Worm (Caenorhabditis elegans): ENCODE data around the gene T18D3.5.

Gene T18D3.5

ce11 chrX:12463504-12463903 lies at the start of gene T18D3.5:
TSS of gene T18D3.5 (plus strand) at chrX:12463804.
- no peak for TF ChIP-seq tbx-2 (tag; optimal IDR thresholded peaks at IDR 0.05)
- TF ChIP-seq syd-9 (tag; optimal IDR thresholded peaks at IDR 0.05) = no peak
- no peak for TF ChIP-seq ama-1 (optimal IDR thresholded peaks at IDR 0.05)
- TF ChIP-seq ref-2 (tag; optimal IDR thresholded peaks at IDR 0.05) = no peak
- no peak for TF ChIP-seq K09A11.1 (tag; optimal IDR thresholded peaks at IDR 0.05; ENCODE audit: insufficient read depth)
- TF ChIP-seq sox-4 (tag; optimal IDR thresholded peaks at IDR 0.05) = no peak
- TF ChIP-seq lim-6 (tag; optimal IDR thresholded peaks at IDR 0.05) = no peak
- no peak for TF ChIP-seq fkh-6 (tag; optimal IDR thresholded peaks at IDR 0.05)
- TF ChIP-seq hlh-8 (tag; optimal IDR thresholded peaks at IDR 0.05) = no peak
- no peak for TF ChIP-seq ceh-14 (tag; optimal IDR thresholded peaks at IDR 0.05)
- no peak for TF ChIP-seq pat-9 (tag; optimal IDR thresholded peaks at IDR 0.05)
- TF ChIP-seq ets-4 (tag; optimal IDR thresholded peaks at IDR 0.05) = no peak
- TF ChIP-seq tbx-7 (tag; optimal IDR thresholded peaks at IDR 0.05) = no peak
- no peak for TF ChIP-seq mec-3 (tag; optimal IDR thresholded peaks at IDR 0.05; ENCODE audit: borderline replicate concordance)
- no peak for TF ChIP-seq ceh-45 (GFP tag; IDR thresholded peaks at IDR 0.05)

DNA sequence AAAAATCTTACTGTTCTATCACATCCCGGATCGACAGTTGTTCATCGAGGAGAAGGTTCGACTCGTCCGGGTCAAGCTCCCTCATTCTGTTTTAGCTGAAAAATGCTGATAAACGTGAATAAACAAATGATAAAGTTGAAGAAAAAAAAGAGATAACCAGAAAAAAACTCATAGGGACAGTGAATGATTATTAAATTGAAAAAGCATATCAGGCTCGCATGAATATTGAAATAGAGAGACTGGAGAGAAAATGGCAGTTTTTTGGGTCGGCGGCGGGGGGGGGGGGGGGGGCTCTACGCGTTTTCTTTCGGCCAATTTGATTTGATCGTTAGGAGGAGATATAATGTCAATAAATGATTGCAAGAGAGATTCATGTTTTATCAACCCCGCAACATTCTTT lies 49.7 kb upstream of the T18D3.5 start, which contains the start of gene lin-2:
Gene lin-2 (minus strand): TSS at position 101 of the 400 bp plus-strand sequence.
- TF ChIP-seq ceh-2 (tag; optimal IDR thresholded peaks at IDR 0.05) = no peak

DNA sequence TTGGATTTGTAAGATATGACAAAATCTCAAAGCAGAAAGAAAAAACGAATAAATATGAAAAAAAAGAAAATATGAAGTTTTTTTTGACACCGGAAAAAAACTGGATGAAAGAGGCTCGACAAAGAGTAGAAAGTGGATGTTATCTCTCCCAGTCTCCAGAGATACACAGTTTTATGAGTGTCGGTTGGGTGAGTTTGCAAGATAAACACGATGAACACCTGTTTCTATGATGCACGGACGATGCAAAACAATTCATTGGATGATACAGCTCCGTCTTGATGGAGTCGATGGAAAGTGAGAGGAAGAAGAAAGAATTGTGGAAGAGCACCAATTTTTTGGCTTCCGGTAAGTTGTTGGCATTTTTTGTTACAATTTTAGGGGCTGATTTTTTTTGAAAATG lies 47.8 kb upstream of the T18D3.5 start:
- TF ChIP-seq pax-1 (tag; optimal IDR thresholded peaks at IDR 0.05) (no peak), nhr-232 (tag; optimal IDR thresholded peaks at IDR 0.05) (no peak), syd-9 (tag; optimal IDR thresholded peaks at IDR 0.05) (no peak), Y22D7AL.16 (tag; optimal IDR thresholded peaks at IDR 0.05) (no peak), nfya-1 (tag; optimal IDR thresholded peaks at IDR 0.05) (no peak), madf-2 (tag; optimal IDR thresholded peaks at IDR 0.05) (no peak), unc-3 (GFP tag; conservative IDR thresholded peaks at IDR 0.05) (no peak), unc-3 (tag; optimal IDR thresholded peaks at IDR 0.05) (no peak)

DNA sequence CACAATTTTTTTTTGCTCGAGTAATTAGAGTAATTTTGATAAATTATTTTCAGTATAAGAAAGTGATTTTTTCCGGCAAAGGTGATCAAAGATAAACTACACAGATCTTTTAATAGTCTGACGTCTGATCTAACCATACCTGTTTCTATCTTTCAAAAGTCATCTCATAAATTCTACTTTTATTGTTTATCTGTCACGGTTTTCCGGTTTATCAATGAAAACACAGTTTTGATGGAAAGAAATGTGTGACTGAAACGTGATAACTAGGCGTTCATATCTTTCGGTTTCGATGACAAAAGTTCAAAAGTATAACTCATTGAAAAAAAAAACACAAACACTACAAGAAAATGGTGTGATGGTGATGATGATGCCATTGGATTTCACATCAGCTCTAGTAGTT lies 41.0 kb upstream of the T18D3.5 start:
- TF ChIP-seq dmd-4 (tag; optimal IDR thresholded peaks at IDR 0.05; ENCODE audit: borderline replicate concordance) (no peak), syd-9 (tag; optimal IDR thresholded peaks at IDR 0.05) (no peak), F13H6.1 (tag; optimal IDR thresholded peaks at IDR 0.05) (no peak), ceh-34 (tag; optimal IDR thresholded peaks at IDR 0.05) (no peak), ceh-19 (GFP tag; optimal IDR thresholded peaks at IDR 0.05) (no peak), hlh-8 (tag; optimal IDR thresholded peaks at IDR 0.05) (no peak), ceh-24 (tag; optimal IDR thresholded peaks at IDR 0.05) (no peak), hlh-6 (tag; optimal IDR thresholded peaks at IDR 0.05) (no peak), ceh-18 (tag; optimal IDR thresholded peaks at IDR 0.05) (no peak), unc-3 (GFP tag; conservative IDR thresholded peaks at IDR 0.05) (no peak), unc-3 (tag; optimal IDR thresholded peaks at IDR 0.05) (no peak), ceh-14 (tag; optimal IDR thresholded peaks at IDR 0.05) (no peak), Y22D7AL.16 (tag; optimal IDR thresholded peaks at IDR 0.05) (no peak), ceh-30 (tag; optimal IDR thresholded peaks at IDR 0.05) (no peak), K02D7.2 (tag; optimal IDR thresholded peaks at IDR 0.05) (no peak), lin-11 (tag; optimal IDR thresholded peaks at IDR 0.05) (no peak), ets-4 (tag; optimal IDR thresholded peaks at IDR 0.05) (no peak), nhr-11 (tag; optimal IDR thresholded peaks at IDR 0.05) (no peak)

ce11 chrX:12425427-12425826 lies 38.2 kb upstream of the T18D3.5 start, which contains the start of gene T24D3.2:
TSS of gene T24D3.2 (plus strand) at chrX:12425730.
- TF ChIP-seq T23F11.4 (GFP tag; optimal IDR thresholded peaks at IDR 0.05) (no peak), eyg-1 (tag; optimal IDR thresholded peaks at IDR 0.05) (no peak), lim-6 (tag; optimal IDR thresholded peaks at IDR 0.05) (no peak), che-1 (tag; optimal IDR thresholded peaks at IDR 0.05) (no peak), nhr-232 (tag; optimal IDR thresholded peaks at IDR 0.05) (no peak)
